Fruit fly (Drosophila melanogaster): ENCODE data around the gene CG10962.

DNA sequence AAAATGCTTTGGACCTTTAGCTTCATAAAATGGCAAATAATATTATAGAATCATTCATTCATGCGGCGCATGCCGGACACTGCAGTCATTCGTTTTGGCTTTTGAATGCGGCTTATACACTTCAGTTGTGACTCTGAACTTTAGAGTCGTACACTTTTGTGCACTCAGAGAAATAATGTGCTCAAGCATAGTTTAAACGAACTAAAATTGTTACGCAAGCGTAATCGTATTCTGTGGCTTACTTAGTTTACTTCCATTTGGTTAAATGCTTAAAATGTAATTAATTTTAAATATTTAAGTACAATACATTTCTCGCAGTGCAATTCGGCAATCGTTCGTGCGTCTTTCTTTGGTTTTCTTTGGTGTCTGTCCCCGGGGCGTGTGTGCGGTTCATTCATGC, 30.3 kb upstream of the CG10962 start:
- no peak for TF ChIP-seq psq (optimal IDR thresholded peaks at IDR 0.05)
- TF ChIP-seq insv (optimal IDR thresholded peaks at IDR 0.05): no peak
- TF ChIP-seq Myc (optimal IDR thresholded peaks at IDR 0.05): no peak
